Worm (Caenorhabditis elegans) whole organism, L4/young adult: ENCODE data around the gene D1069.3.

ENCODE experiments used
- W03F9.2 ChIP-seq: fragments of 150-350 bp; optimal IDR thresholded peaks from 2 replicates; lab custom pipeline; 2014; ENCODE audit warnings: missing biosample characterization, missing genetic modification characterization
- him-1 ChIP-seq: sonication (generic microtip); optimal IDR thresholded peaks from 2 replicates; lab custom pipeline; 2016; ENCODE audit warnings: missing genotype, missing genetic modification reagents, missing genetic modification characterization, missing compliant biosample characterization

- no peak for TF ChIP-seq W03F9.2 (tag; lab: Kevin White, UChicago)
- no peak for TF ChIP-seq him-1 (tag; lab: Kevin White, UChicago)
These were observed 46.5 kb downstream of the D1069.3 start, which contains the start of gene K01A2.5 for ce11 chrII:300977-301772.
